Worm (Caenorhabditis elegans): ENCODE measurements around the gene K02A2.5.

DNA sequence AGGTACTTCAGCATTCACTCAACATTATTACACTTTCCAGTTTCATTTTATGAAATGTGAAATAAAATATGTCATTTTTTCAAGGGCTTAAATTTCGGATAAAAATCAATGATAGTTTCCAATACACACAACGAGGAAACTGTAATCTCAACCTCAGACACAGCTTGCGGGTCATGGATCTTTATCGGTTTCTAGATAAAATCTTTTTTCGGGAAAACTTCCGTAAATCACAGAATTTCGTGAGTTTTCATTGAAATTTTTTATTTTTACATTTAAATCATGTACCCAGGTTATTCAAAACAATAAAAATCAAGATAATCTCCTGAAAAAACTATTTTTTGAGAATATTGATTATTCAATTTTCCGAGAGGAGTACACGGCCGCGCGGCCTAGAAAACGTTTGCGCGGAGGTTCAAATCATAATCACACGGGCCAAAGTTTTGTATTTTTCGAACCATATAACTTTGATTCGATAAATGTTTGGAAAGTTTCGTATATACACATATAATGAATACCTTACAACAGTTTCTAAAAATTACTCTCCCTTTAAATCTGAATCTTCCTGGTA is 14.5 kb downstream of the K02A2.5 start:
- TF ChIP-seq klf-2 (GFP tag; conservative IDR thresholded peaks at IDR 0.05) (no peak), ref-1 (GFP tag; conservative IDR thresholded peaks at IDR 0.05) (no peak), T22C8.4 (GFP tag; IDR thresholded peaks at IDR 0.05) (no peak), ztf-23 (GFP tag; IDR thresholded peaks at IDR 0.05) (no peak), med-1 (GFP tag; optimal IDR thresholded peaks at IDR 0.05; ENCODE audit: insufficient read depth) (no peak)

All from whole organism, midembryonic.